Fruit fly (Drosophila melanogaster): ENCODE measurements around the gene Glyp.
A peak's percentile ranks its signal among the peaks of the same experiment; 100 is the strongest.

The Glyp gene

DNA sequence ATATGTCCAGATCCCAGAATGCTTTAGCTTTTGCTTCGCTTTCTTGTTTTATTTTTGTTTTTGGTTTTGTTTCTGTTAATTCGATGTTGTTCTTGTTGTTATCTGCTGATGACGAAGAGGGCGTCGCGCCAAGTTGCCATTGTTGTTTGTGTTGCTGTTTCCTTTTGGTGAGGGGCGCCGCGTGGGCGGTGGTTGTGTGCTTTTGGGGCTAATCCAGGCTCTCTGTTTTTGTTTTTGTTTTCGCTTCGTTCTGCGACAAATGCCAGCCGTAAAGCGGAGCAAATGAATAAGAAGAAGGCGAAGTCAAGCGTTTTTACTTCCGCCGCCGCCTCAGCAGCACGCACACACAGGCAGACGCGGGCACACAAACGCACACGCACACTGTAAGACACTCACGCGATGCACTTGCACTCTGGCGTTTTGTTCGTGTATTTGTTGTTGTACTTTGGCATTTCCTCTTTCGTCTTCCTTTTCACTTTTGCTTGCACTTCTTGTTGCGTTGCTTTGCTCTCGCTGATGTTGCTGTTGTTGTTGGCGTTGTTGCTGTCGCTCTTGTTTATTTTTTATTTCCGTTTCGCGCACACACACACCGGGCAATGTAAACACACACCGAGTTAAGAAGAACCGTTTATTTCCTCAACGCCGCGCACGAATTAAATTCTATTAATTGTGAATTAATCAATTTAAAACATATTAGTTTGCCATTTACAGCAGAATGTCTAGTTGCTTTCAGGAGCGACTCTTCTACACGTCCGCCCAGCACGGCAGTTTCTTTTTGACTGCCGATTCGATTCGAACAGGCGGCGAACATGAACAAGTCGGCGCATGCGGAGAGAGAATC, 47.6 kb downstream of the Glyp start, which contains the start of gene aop (continued):
- TF ChIP-seq gfzf (GFP tag; optimal IDR thresholded peaks at IDR 0.05): no peak
- no peak for TF ChIP-seq grau (tag; optimal IDR thresholded peaks at IDR 0.05)
- no peak for TF ChIP-seq nerfin-2 (GFP tag; IDR thresholded peaks at IDR 0.05; ENCODE audit: partially characterized antibody)
- TF ChIP-seq CG12659 (GFP tag; optimal IDR thresholded peaks at IDR 0.05): peak; percentile 29
- TF ChIP-seq C15 (GFP tag; IDR thresholded peaks at IDR 0.05): no peak
- TF ChIP-seq CG5245 (GFP tag; optimal IDR thresholded peaks at IDR 0.05): no peak
- no peak for TF ChIP-seq ham (GFP tag; IDR thresholded peaks at IDR 0.05)
- no peak for TF ChIP-seq croc (GFP tag; conservative IDR thresholded peaks at IDR 0.05)
- TF ChIP-seq ftz-f1 (GFP tag; optimal IDR thresholded peaks at IDR 0.05): no peak
- peak; percentile 24 for TF ChIP-seq trem (tag; optimal IDR thresholded peaks at IDR 0.05)
- no peak for TF ChIP-seq hth (optimal IDR thresholded peaks at IDR 0.05)
- TF ChIP-seq CG8944 (GFP tag; optimal IDR thresholded peaks at IDR 0.05): peak; percentile 10
- no peak for TF ChIP-seq trh (GFP tag; optimal IDR thresholded peaks at IDR 0.05)
- no peak for TF ChIP-seq lmd (GFP tag; IDR thresholded peaks at IDR 0.05)
- TF ChIP-seq CG3838 (GFP tag; optimal IDR thresholded peaks at IDR 0.05): peak; percentile 39
- TF ChIP-seq unpg (GFP tag; optimal IDR thresholded peaks at IDR 0.05): peak; percentile 29
- TF ChIP-seq CG4854 (GFP tag; optimal IDR thresholded peaks at IDR 0.05): no peak
- TF ChIP-seq CG1602 (GFP tag; optimal IDR thresholded peaks at IDR 0.05): no peak
- TF ChIP-seq insv (GFP tag; optimal IDR thresholded peaks at IDR 0.05): peak in 1 of 2 experiments; percentile 51
- TF ChIP-seq Sin3A (optimal IDR thresholded peaks at IDR 0.05): no peak
- TF ChIP-seq CG15269 (tag; optimal IDR thresholded peaks at IDR 0.05): peak; percentile 23
- no peak for TF ChIP-seq esg (GFP tag; conservative IDR thresholded peaks at IDR 0.05)
- TF ChIP-seq CG17359 (tag; optimal IDR thresholded peaks at IDR 0.05): peak; percentile 35
- no peak for TF ChIP-seq CG12104 (GFP tag; optimal IDR thresholded peaks at IDR 0.05)
- TF ChIP-seq Dip2 (GFP tag; IDR thresholded peaks at IDR 0.05): no peak
- peak; percentile 5 for TF ChIP-seq CG3407 (GFP tag; optimal IDR thresholded peaks at IDR 0.05)
- TF ChIP-seq br (optimal IDR thresholded peaks at IDR 0.05): no peak
- TF ChIP-seq CG3847 (GFP tag; IDR thresholded peaks at IDR 0.05): no peak
- peak; percentile 41 for TF ChIP-seq kah (GFP tag; optimal IDR thresholded peaks at IDR 0.05)
- peak; percentile 58 for TF ChIP-seq gsb-n (tag; optimal IDR thresholded peaks at IDR 0.05)
- TF ChIP-seq jigr1 (GFP tag; IDR thresholded peaks at IDR 0.05): no peak
- TF ChIP-seq CG13287 (GFP tag; IDR thresholded peaks at IDR 0.05; ENCODE audit: partially characterized antibody): peak; percentile 48
- peak; percentile 19 for TF ChIP-seq CG2678 (tag; optimal IDR thresholded peaks at IDR 0.05)
- peak; percentile 10 for TF ChIP-seq CG2202 (tag; optimal IDR thresholded peaks at IDR 0.05)
- peak; percentile 71 for TF ChIP-seq gro (GFP tag; optimal IDR thresholded peaks at IDR 0.05)
- TF ChIP-seq eyg (GFP tag; optimal IDR thresholded peaks at IDR 0.05): peak; percentile 31
- no peak for TF ChIP-seq pho (GFP tag; optimal IDR thresholded peaks at IDR 0.05)
- TF ChIP-seq Dad (GFP tag; optimal IDR thresholded peaks at IDR 0.05): no peak
- peak; percentile 18 for TF ChIP-seq caup (GFP tag; optimal IDR thresholded peaks at IDR 0.05; ENCODE audit: severe bottlenecking)
- peak; percentile 77 for TF ChIP-seq fd102C (GFP tag; optimal IDR thresholded peaks at IDR 0.05)
- no peak for TF ChIP-seq fd96Cb (tag; optimal IDR thresholded peaks at IDR 0.05)
- TF ChIP-seq B-H1 (GFP tag; IDR thresholded peaks at IDR 0.05): no peak
- no peak for TF ChIP-seq sna (GFP tag; IDR thresholded peaks at IDR 0.05; ENCODE audit: partially characterized antibody)
- TF ChIP-seq CG31441 (GFP tag; IDR thresholded peaks at IDR 0.05): peak; percentile 33; the same call in 1 of the 2 replicates
- no peak for TF ChIP-seq CG11456 (GFP tag; IDR thresholded peaks at IDR 0.05)
- 0 out of 4 replicates have a peak, but pooled peaks have one; percentile 22 for TF ChIP-seq Dll (GFP tag; IDR thresholded peaks at IDR 0.05; ENCODE audit: partially characterized antibody)
- TF ChIP-seq CG6813 (GFP tag; optimal IDR thresholded peaks at IDR 0.05): peak; percentile 11
- TF ChIP-seq usp (GFP tag; optimal IDR thresholded peaks at IDR 0.05): no peak
- no peak for TF ChIP-seq CG10274 (GFP tag; optimal IDR thresholded peaks at IDR 0.05)
- peak; percentile 29 for TF ChIP-seq NC2β (GFP tag; optimal IDR thresholded peaks at IDR 0.05)
